Worm (Caenorhabditis elegans): ENCODE results near the gene C01G12.9.

DNA sequence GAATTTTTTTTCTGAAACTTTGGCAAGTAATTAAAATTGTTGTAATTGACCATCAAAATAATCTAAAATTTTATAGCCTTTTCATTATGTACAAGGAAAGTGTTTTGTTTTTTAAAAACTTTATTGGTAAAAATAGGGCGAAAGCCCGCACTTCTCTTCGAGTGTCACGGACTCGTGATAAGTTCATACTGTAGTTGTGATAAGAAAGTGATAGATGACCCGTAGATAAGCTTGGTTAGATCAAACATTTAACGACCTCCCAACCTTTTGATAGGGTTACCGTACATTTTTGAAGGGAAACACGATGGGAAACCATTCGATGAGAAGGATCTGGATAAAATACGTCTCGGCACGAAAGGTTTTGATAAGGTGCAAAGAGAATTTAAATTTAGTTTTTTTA, 37.6 kb downstream of the C01G12.9 start:
- TF ChIP-seq hlh-1 (tag; optimal IDR thresholded peaks at IDR 0.05) (no peak), nhr-237 (tag; optimal IDR thresholded peaks at IDR 0.05) (no peak), sptf-1 (tag; optimal IDR thresholded peaks at IDR 0.05) (no peak), M03D4.4 (tag; optimal IDR thresholded peaks at IDR 0.05) (no peak)
